Fruit fly (Drosophila melanogaster) whole organism, wandering third instar larva: ENCODE data around the gene CG6865.

Experiments
- Dfd ChIP-seq: fragments of >200 bp; optimal IDR thresholded peaks from 2 replicates; lab custom pipeline; 2017; ENCODE audit warnings: missing biosample characterization, missing genetic modification characterization
- OdsH ChIP-seq: fragments of 200-800 bp; sonication (Bioruptor generic); optimal IDR thresholded peaks from 2 replicates; lab custom pipeline; 2016; ENCODE audit warnings: missing biosample characterization, mild to moderate bottlenecking, missing genetic modification characterization
- psq ChIP-seq: fragments of 200-800 bp; sonication (Bioruptor generic); optimal IDR thresholded peaks from 3 replicates; lab custom pipeline; 2017; ENCODE audit warnings: missing biosample characterization, mild to moderate bottlenecking, missing genetic modification characterization, moderate library complexity
- usp ChIP-seq: fragments of >200 bp; optimal IDR thresholded peaks from 2 replicates; lab custom pipeline; 2017; ENCODE audit warnings: missing biosample characterization, missing genetic modification characterization

DNA sequence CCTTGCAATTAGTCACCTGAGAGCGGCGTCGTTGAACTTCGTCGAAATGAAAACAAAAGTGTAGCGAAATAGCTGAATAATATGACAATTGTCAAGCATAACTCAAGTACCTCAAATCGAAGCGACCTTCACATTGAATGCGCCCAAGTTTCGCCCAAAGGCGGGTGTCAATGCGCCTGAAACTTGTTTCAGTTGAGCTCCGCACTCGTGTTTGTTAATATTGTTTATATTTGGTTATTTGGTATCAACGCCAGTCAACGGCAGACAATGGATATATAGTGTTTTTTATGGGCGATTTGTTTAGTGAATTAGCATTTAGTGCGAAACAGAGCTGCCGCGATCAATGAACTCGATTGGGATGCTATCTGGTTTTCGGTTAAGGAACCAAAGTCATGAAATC is 1.6 kb upstream of the CG6865 start:
- no peak for TF ChIP-seq usp (GFP tag; lab: Kevin White, UChicago)
- no peak for TF ChIP-seq psq (GFP tag; lab: Kevin White, UChicago)
- TF ChIP-seq Dfd (GFP tag; lab: Kevin White, UChicago): no peak
- TF ChIP-seq OdsH: no peak
